Worm (Caenorhabditis elegans): ENCODE data around the gene puf-9.

Gene puf-9

DNA sequence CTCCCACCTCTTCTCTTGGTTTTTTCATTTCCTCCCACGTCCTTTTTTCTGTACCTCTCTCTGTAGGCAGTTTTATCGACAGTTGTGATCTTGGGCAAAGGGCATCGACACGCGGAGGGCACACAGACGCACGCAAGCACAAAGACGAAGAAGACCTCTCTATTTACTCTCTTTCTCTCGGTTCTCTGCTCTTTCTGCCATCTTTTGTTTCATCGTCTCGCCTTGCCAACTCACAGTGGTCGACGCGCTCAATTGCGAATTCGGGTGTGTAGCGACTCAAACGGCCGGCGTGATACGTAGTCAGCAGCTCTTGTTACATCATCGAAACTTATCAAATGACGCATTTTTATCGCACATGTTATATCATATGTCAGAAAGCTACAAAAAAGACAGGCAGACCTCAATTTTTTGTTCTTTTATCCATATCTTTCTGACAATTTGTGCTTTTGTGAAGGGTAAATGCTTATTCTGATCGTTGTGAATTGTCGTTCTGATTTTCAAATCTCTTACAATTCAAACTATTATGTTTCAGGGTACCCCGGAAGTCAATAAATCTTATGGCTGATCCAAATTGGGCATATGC, at the start of gene puf-9:
puf-9 (plus strand) TSS at position 533 of the 583 bp plus-strand sequence.
- TF ChIP-seq let-607 (tag; optimal IDR thresholded peaks at IDR 0.05) (peak; percentile 98 to 99), Y53G8AR.9 (GFP tag; conservative IDR thresholded peaks at IDR 0.05) (peak; percentile 92), attf-5 (GFP tag; optimal IDR thresholded peaks at IDR 0.05) (peak; percentile 97), atf-7 (tag; optimal IDR thresholded peaks at IDR 0.05) (peak; percentile 97), attf-3 (GFP tag; conservative IDR thresholded peaks at IDR 0.05) (peak; percentile 61), hlh-12 (tag; optimal IDR thresholded peaks at IDR 0.05) (no peak), cebp-1 (GFP tag; IDR thresholded peaks at IDR 0.05) (peak; percentile 90), cebp-1 (tag; optimal IDR thresholded peaks at IDR 0.05) (peak; percentile 96), rec-8 (tag; optimal IDR thresholded peaks at IDR 0.05) (no peak), lag-1 (GFP tag; IDR thresholded peaks at IDR 0.05) (no peak), lin-54 (GFP tag; optimal IDR thresholded peaks at IDR 0.05) (peak; percentile 82), lin-26 (GFP tag; IDR thresholded peaks at IDR 0.05) (peak; percentile 90), nfyb-1 (GFP tag; IDR thresholded peaks at IDR 0.05) (peak; percentile 95), K12H6.12 (tag; optimal IDR thresholded peaks at IDR 0.05) (peak; percentile 99), madf-8 (GFP tag; conservative IDR thresholded peaks at IDR 0.05) (no peak), egrh-3 (GFP tag; IDR thresholded peaks at IDR 0.05) (peak; percentile 74; the same call in 1 of the 2 replicates), nhr-120 (GFP tag; IDR thresholded peaks at IDR 0.05) (0 out of 2 replicates have a peak, but pooled peaks have one; percentile 25), F39B2.1 (GFP tag; IDR thresholded peaks at IDR 0.05) (0 out of 2 replicates have a peak, but pooled peaks have one; percentile 44), ztf-26 (tag; optimal IDR thresholded peaks at IDR 0.05) (peak; percentile 96), akir-1 (GFP tag; optimal IDR thresholded peaks at IDR 0.05) (peak; percentile 11), aptf-2 (GFP tag; conservative IDR thresholded peaks at IDR 0.05) (0 out of 2 replicates have a peak, but pooled peaks have one; percentile 55), Y79H2A.3 (GFP tag; conservative IDR thresholded peaks at IDR 0.05) (0 out of 2 replicates have a peak, but pooled peaks have one; percentile 17), ztf-22 (GFP tag; optimal IDR thresholded peaks at IDR 0.05) (peak; percentile 97), Y95B8A.8 (GFP tag; IDR thresholded peaks at IDR 0.05) (peak; percentile 84; the same call in 1 of the 2 replicates), T26A5.8 (tag; optimal IDR thresholded peaks at IDR 0.05) (no peak), F57C9.4 (tag; optimal IDR thresholded peaks at IDR 0.05) (peak; percentile 59), dox-1 (GFP tag; IDR thresholded peaks at IDR 0.05) (peak; percentile 95), ccch-3 (GFP tag; optimal IDR thresholded peaks at IDR 0.05) (no peak), bed-1 (GFP tag; IDR thresholded peaks at IDR 0.05) (0 out of 2 replicates have a peak, but pooled peaks have one; percentile 54), fkh-3 (tag; optimal IDR thresholded peaks at IDR 0.05) (no peak), pbrm-1 (GFP tag; IDR thresholded peaks at IDR 0.05) (peak; percentile 97), F33H1.4 (GFP tag; IDR thresholded peaks at IDR 0.05) (peak; percentile 59), dpl-1 (GFP tag; optimal IDR thresholded peaks at IDR 0.05) (peak; percentile 32), nhr-90 (tag; optimal IDR thresholded peaks at IDR 0.05) (peak; percentile 95), cebp-2 (GFP tag; IDR thresholded peaks at IDR 0.05) (peak; percentile 88), lsl-1 (GFP tag; optimal IDR thresholded peaks at IDR 0.05) (peak; percentile 7), unc-130 (GFP tag; optimal IDR thresholded peaks at IDR 0.05) (no peak), zfh-2 (GFP tag; conservative IDR thresholded peaks at IDR 0.05) (peak; percentile 99), repo-1 (tag; optimal IDR thresholded peaks at IDR 0.05) (peak; percentile 78), mcd-1 (GFP tag; IDR thresholded peaks at IDR 0.05) (peak; percentile 99), ceh-91 (GFP tag; IDR thresholded peaks at IDR 0.05) (no peak), ets-4 (GFP tag; optimal IDR thresholded peaks at IDR 0.05) (peak; percentile 89), rpc-1 (optimal IDR thresholded peaks at IDR 0.05) (no peak), rpc-1 (tag; optimal IDR thresholded peaks at IDR 0.05) (no peak), nhr-27 (tag; optimal IDR thresholded peaks at IDR 0.05) (peak; percentile 47), lin-40 (tag; optimal IDR thresholded peaks at IDR 0.05) (peak; percentile 99), efl-1 (GFP tag; optimal IDR thresholded peaks at IDR 0.05) (no peak), nhr-80 (tag; optimal IDR thresholded peaks at IDR 0.05) (peak; percentile 100)
